Fruit fly (Drosophila melanogaster) Kc167 (cell line): ENCODE results near the gene CG44090.

Experiments used
- Sin3A ChIP-seq: fragments of >200 bp; optimal IDR thresholded peaks from 2 replicates; lab custom pipeline; 2018; ENCODE audit warnings: missing external identifiers
- insv ChIP-seq: fragments of >200 bp; optimal IDR thresholded peaks from 3 replicates; lab custom pipeline; 2018; ENCODE audit warnings: missing external identifiers
- psq ChIP-seq: fragments of >200 bp; optimal IDR thresholded peaks from 2 replicates; lab custom pipeline; 2017; ENCODE audit warnings: missing external identifiers
- ttk ChIP-seq: sonication (Bioruptor generic); optimal IDR thresholded peaks from 2 replicates; lab custom pipeline; 2017; ENCODE audit warnings: missing external identifiers

DNA sequence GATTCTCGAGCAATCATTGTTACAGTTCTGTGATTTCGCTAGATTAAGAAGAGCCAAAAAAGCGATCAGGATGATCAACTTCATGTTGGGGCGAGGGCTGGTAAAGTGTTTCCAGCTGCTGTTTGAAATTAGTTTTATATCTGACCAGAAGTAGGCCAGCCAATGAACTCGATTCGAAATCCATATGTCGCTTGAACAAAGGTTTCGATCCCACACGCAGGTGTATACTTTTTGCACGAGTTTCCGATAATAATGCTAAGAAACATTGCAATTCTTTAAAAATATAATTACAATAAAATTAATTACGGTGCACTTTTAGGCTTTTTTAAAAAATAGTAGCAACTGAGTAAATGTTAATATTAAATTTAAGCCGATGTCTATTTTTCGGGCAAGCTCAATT, 30.6 kb downstream of the CG44090 start, which contains the start of gene CG34280:
- TF ChIP-seq psq: no peak
- TF ChIP-seq Sin3A (lab: Kevin White, UChicago): no peak
- no peak for TF ChIP-seq insv
- TF ChIP-seq ttk (lab: Kevin White, UChicago): no peak
